Worm (Caenorhabditis elegans) whole organism, L3 larva: Measurements from ENCODE around the gene nas-9.
A peak's percentile ranks its signal among the peaks of the same experiment; 100 is the strongest.

ENCODE experiments used
- R02D3.7 ChIP-seq: fragments of 150-350 bp; optimal IDR thresholded peaks from 2 replicates; lab custom pipeline; 2014; ENCODE audit warnings: missing biosample characterization, missing genetic modification characterization
- ZK546.5 ChIP-seq: sonication (generic microtip); optimal IDR thresholded peaks from 2 replicates; lab custom pipeline; 2017; ENCODE audit warnings: missing biosample characterization, missing genetic modification characterization
- aly-2 ChIP-seq: fragments of 150-350 bp; optimal IDR thresholded peaks from 2 replicates; lab custom pipeline; 2014; ENCODE audit warnings: missing biosample characterization, missing genetic modification characterization
- ama-1 ChIP-seq: fragments of 150-350 bp; optimal IDR thresholded peaks from 2 replicates; lab custom pipeline; 2018
- ceh-16 ChIP-seq: sonication (generic microtip); optimal IDR thresholded peaks from 2 replicates; lab custom pipeline; 2017; ENCODE audit warnings: missing biosample characterization, missing genetic modification characterization
- ceh-82 ChIP-seq: fragments of 150-350 bp; optimal IDR thresholded peaks from 2 replicates; lab custom pipeline; 2014; ENCODE audit warnings: missing biosample characterization, missing genetic modification characterization
- egl-5 ChIP-seq: fragments of 150-350 bp; optimal IDR thresholded peaks from 2 replicates; lab custom pipeline; 2017; ENCODE audit warnings: missing biosample characterization, missing genetic modification reagents, missing genetic modification characterization, inconsistent platforms
- elt-2 ChIP-seq: sonication (generic microtip); optimal IDR thresholded peaks from 2 replicates; lab custom pipeline; 2016; ENCODE audit warnings: missing genetic modification reagents, mild to moderate bottlenecking, missing genetic modification characterization, missing compliant biosample characterization
- elt-3 ChIP-seq, 3 experiments: fragments of 150-350 bp in 1 of 3; sonication (generic microtip) in 2 of 3; optimal IDR thresholded peaks; 2 replicates in 2 of 3; 4 replicates in 1 of 3; lab custom pipeline; 2014 to 2017; ENCODE audit warnings: missing biosample characterization in 3 of 3, missing genetic modification characterization in 3 of 3
- eor-1 ChIP-seq, 2 experiments: fragments of 150-350 bp; optimal IDR thresholded peaks; 2 replicates each; lab custom pipeline; 2014 to 2018; ENCODE audit warnings: missing biosample characterization in 2 of 2, missing genetic modification characterization in 2 of 2
- fkh-10 ChIP-seq: sonication (generic microtip); optimal IDR thresholded peaks from 2 replicates; lab custom pipeline; 2017; ENCODE audit warnings: missing biosample characterization, missing genetic modification reagents, missing genetic modification characterization
- fos-1 ChIP-seq: fragments of 150-350 bp; optimal IDR thresholded peaks from 2 replicates; lab custom pipeline; 2014; ENCODE audit warnings: missing biosample characterization, missing genetic modification characterization
- jun-1 ChIP-seq: fragments of 150-350 bp; optimal IDR thresholded peaks from 2 replicates; lab custom pipeline; 2014; ENCODE audit warnings: missing biosample characterization, missing genetic modification reagents, missing genetic modification characterization
- lin-15B ChIP-seq: fragments of 150-350 bp; optimal IDR thresholded peaks from 2 replicates; lab custom pipeline; 2014; ENCODE audit warnings: missing biosample characterization, missing genetic modification characterization
- lsy-12 ChIP-seq: sonication (generic microtip); optimal IDR thresholded peaks from 2 replicates; lab custom pipeline; 2016; ENCODE audit warnings: mild to moderate bottlenecking, missing genetic modification characterization, missing compliant biosample characterization
- mdl-1 ChIP-seq: fragments of 150-350 bp; optimal IDR thresholded peaks from 2 replicates; lab custom pipeline; 2014; ENCODE audit warnings: missing biosample characterization, missing genetic modification characterization
- mml-1 ChIP-seq: fragments of 150-350 bp; sonication (generic microtip); optimal IDR thresholded peaks from 3 replicates; lab custom pipeline; 2014; ENCODE audit warnings: missing biosample characterization, missing genetic modification characterization
- nfya-1 ChIP-seq: sonication (generic microtip); optimal IDR thresholded peaks from 2 replicates; lab custom pipeline; 2017; ENCODE audit warnings: missing genetic modification characterization, mild to moderate bottlenecking, missing compliant biosample characterization, antibody characterized with exemption, moderate library complexity; ENCODE audit not compliant: insufficient read depth
- nhr-11 ChIP-seq: fragments of 150-350 bp; optimal IDR thresholded peaks from 2 replicates; lab custom pipeline; 2014; ENCODE audit warnings: missing biosample characterization, missing genetic modification characterization
- nhr-12 ChIP-seq: fragments of 150-350 bp; optimal IDR thresholded peaks from 2 replicates; lab custom pipeline; 2014; ENCODE audit warnings: missing biosample characterization, missing genetic modification characterization
- nhr-23 ChIP-seq: fragments of 150-350 bp; optimal IDR thresholded peaks from 2 replicates; lab custom pipeline; 2014; ENCODE audit warnings: missing biosample characterization, missing genetic modification reagents, missing genetic modification characterization
- nhr-237 ChIP-seq: fragments of 150-350 bp; optimal IDR thresholded peaks from 2 replicates; lab custom pipeline; 2014; ENCODE audit warnings: missing biosample characterization, missing genetic modification characterization
- nhr-25 ChIP-seq: sonication (generic microtip); optimal IDR thresholded peaks from 2 replicates; lab custom pipeline; 2017; ENCODE audit warnings: missing biosample characterization, missing genetic modification characterization
- nhr-28 ChIP-seq: fragments of 150-350 bp; optimal IDR thresholded peaks from 2 replicates; lab custom pipeline; 2014; ENCODE audit warnings: missing biosample characterization, missing genetic modification characterization
- nhr-77 ChIP-seq: fragments of 150-350 bp; optimal IDR thresholded peaks from 2 replicates; lab custom pipeline; 2014; ENCODE audit warnings: missing biosample characterization, missing genetic modification characterization
- pha-4 ChIP-seq: fragments of 150-350 bp; optimal IDR thresholded peaks from 2 replicates; lab custom pipeline; 2014; ENCODE audit warnings: missing biosample characterization, missing genetic modification reagents, missing genetic modification characterization
- sea-2 ChIP-seq: fragments of 150-350 bp; sonication (generic microtip); optimal IDR thresholded peaks from 4 replicates; lab custom pipeline; 2014; ENCODE audit warnings: missing biosample characterization, missing genetic modification reagents, missing genetic modification characterization
- skn-1 ChIP-seq: fragments of 150-350 bp; optimal IDR thresholded peaks from 2 replicates; lab custom pipeline; 2014; ENCODE audit warnings: missing biosample characterization, missing genetic modification characterization
- snpc-4 ChIP-seq: fragments of 150-350 bp; optimal IDR thresholded peaks from 2 replicates; lab custom pipeline; 2014; ENCODE audit warnings: missing biosample characterization, missing genetic modification characterization
- unc-39 ChIP-seq: sonication (generic microtip); optimal IDR thresholded peaks from 4 replicates; lab custom pipeline; 2017; ENCODE audit warnings: missing biosample characterization, missing genetic modification characterization
- unc-62 ChIP-seq: fragments of 150-350 bp; sonication (generic microtip); optimal IDR thresholded peaks from 4 replicates; lab custom pipeline; 2014; ENCODE audit warnings: missing biosample characterization, missing genetic modification reagents, missing genetic modification characterization
- zag-1 ChIP-seq: fragments of 150-350 bp; optimal IDR thresholded peaks from 2 replicates; lab custom pipeline; 2014; ENCODE audit warnings: missing biosample characterization, missing genetic modification characterization
- ztf-4 ChIP-seq: fragments of 150-350 bp; optimal IDR thresholded peaks from 2 replicates; lab custom pipeline; 2014; ENCODE audit warnings: missing biosample characterization, missing genetic modification characterization

The nas-9 gene

DNA sequence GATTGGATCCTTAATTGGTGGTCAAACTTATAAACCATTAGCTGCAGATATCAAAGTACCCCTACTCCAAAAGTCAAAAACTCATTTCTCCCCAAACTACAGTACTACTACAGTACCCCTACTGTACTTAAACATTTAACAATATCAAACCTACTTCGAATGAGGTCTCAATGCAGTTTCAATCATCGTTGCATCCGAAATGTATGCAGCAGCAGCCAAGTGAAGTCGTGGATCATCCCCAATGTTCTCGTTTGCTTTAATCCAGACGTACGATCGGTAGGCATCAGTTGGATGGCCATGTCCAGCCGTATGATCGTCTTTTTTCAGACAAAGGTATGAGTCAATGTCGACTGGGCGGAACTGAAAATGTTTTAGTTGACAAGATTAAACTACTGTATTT is 17.7 kb upstream of the nas-9 start:
- TF ChIP-seq ceh-82 (tag; lab: Kevin White, UChicago) (no peak), nhr-23 (tag; lab: Kevin White, UChicago) (no peak), aly-2 (tag; lab: Kevin White, UChicago) (no peak), ama-1 (no peak), nhr-12 (tag; lab: Kevin White, UChicago) (no peak)

DNA sequence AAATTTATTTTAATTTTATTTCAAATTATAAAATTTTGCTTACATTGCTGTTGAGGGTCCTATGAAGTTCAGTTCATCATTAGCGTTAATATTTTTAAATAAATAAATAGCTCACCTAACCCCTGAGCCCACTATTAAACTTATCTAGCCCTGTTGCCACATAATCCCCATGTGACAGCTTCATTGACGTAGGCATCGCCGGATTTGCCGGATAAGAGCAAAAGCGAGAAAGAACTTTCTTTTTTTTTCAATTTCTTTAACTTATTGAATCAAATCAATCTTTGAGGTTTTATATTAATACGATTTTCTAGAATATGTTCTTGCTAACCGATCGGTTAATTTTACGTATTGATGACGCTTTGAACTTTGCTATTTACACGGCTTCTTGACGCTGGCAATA is 12.2 kb upstream of the nas-9 start:
- TF ChIP-seq ZK546.5 (tag; lab: Kevin White, UChicago) (no peak), nhr-11 (tag; lab: Kevin White, UChicago) (no peak), unc-62 (GFP tag; lab: Kevin White, UChicago) (no peak), aly-2 (tag; lab: Kevin White, UChicago) (no peak), elt-2 (no peak), ceh-82 (tag; lab: Kevin White, UChicago) (no peak), R02D3.7 (tag; lab: Kevin White, UChicago) (no peak), fos-1 (tag; lab: Kevin White, UChicago) (no peak), lsy-12 (tag; lab: Kevin White, UChicago) (no peak), eor-1 (tag; optimal IDR thresholded peaks at IDR 0.05; lab: Kevin White, UChicago) (no peak), mdl-1 (no peak), skn-1 (no peak), nhr-23 (tag; lab: Kevin White, UChicago) (no peak), nhr-12 (tag; lab: Kevin White, UChicago) (no peak), nhr-237 (tag; lab: Kevin White, UChicago) (no peak), jun-1 (no peak), ama-1 (no peak), nfya-1 (tag; lab: Kevin White, UChicago) (no peak)

- TF ChIP-seq ceh-16 (tag; lab: Kevin White, UChicago) = no peak
- TF ChIP-seq zag-1 (tag; lab: Kevin White, UChicago) = no peak
- TF ChIP-seq elt-3 (tag; optimal IDR thresholded peaks at IDR 0.05; lab: Kevin White, UChicago) = no peak
- TF ChIP-seq eor-1 (tag; optimal IDR thresholded peaks at IDR 0.05; lab: Kevin White, UChicago) = no peak
- TF ChIP-seq nhr-23 (tag; lab: Kevin White, UChicago) = no peak
- no peak for TF ChIP-seq ama-1
- no peak for TF ChIP-seq nhr-237 (tag; lab: Kevin White, UChicago)
- no peak for TF ChIP-seq egl-5 (tag; lab: Kevin White, UChicago)
- no peak for TF ChIP-seq unc-62 (GFP tag; lab: Kevin White, UChicago)
- no peak for TF ChIP-seq ceh-82 (tag; lab: Kevin White, UChicago)
Measured at ce11 chrV:4851138-4851537, 11.3 kb upstream of the nas-9 start, which contains the start of gene nex-4. nex-4 (plus strand) TSS chrV:4851438.

DNA sequence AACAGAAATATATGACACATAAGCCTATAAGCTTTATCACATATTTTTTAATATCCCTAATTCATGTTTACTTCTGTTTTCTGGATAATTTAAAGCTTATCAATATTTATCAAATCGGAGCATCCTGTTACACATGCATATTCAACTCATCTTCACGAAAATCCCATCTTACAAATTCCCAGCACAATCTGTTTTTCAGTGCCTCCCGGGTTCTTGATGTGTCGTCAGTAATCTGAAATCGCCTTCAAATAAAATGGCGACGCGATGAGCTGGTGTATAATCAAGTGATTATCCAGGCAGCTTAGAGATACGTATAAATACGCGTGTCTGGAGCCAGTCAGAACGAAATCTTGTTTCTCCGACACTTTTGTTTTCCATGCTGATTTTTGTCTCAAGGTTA is 10.6 kb upstream of the nas-9 start:
- TF ChIP-seq nhr-12 (tag; lab: Kevin White, UChicago) (no peak), lin-15B (tag; lab: Kevin White, UChicago) (no peak), unc-39 (tag; lab: Kevin White, UChicago) (no peak), unc-62 (GFP tag; lab: Kevin White, UChicago) (no peak), elt-2 (no peak), nhr-77 (tag; lab: Kevin White, UChicago) (no peak), ztf-4 (tag; lab: Kevin White, UChicago) (no peak), pha-4 (tag; lab: Kevin White, UChicago) (no peak), fos-1 (tag; lab: Kevin White, UChicago) (no peak), lsy-12 (tag; lab: Kevin White, UChicago) (no peak), nhr-23 (tag; lab: Kevin White, UChicago) (no peak), nhr-25 (tag; lab: Kevin White, UChicago) (no peak), snpc-4 (tag; lab: Kevin White, UChicago) (no peak)
- TF ChIP-seq, all 47 proteins: peak for 0

DNA sequence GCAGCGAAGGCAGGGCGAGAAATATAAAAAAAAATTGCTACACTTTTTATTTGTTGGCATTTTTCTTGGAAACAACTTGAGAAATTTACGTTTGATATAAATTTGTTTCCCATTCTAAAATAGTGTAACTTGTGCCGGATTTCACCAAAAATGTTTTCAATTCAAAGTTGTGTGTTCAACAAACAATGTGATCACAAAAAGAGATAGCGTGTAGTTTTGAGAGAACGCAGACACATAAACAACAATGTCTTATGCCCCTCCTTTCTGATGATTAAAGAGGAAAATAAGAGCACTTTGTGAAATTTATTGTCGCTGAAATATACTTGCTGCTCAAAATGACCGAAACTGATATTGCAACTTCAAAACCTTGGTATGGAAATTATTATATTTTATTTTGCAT is 7.6 kb upstream of the nas-9 start, which contains the start of gene abhd-5.1:
abhd-5.1 (plus strand) TSS at position 230 of the 400 bp plus-strand sequence.
- no peak for TF ChIP-seq nhr-237 (tag; lab: Kevin White, UChicago)
- no peak for TF ChIP-seq snpc-4 (tag; lab: Kevin White, UChicago)
- peak; percentile 63 for TF ChIP-seq pha-4 (tag; lab: Kevin White, UChicago)
- peak; percentile 7 for TF ChIP-seq elt-2

- TF ChIP-seq ceh-82 (tag; lab: Kevin White, UChicago) (no peak), ZK546.5 (tag; lab: Kevin White, UChicago) (no peak), fkh-10 (no peak), sea-2 (GFP tag; lab: Kevin White, UChicago) (no peak), nhr-23 (tag; lab: Kevin White, UChicago) (no peak), unc-62 (GFP tag; lab: Kevin White, UChicago) (no peak), mml-1 (tag; lab: Kevin White, UChicago) (no peak), nhr-28 (tag; lab: Kevin White, UChicago) (no peak)
Measured at ce11 chrV:4846507-4846906, 6.7 kb upstream of the nas-9 start.
